Worm (Caenorhabditis elegans) whole organism, L2 larva: ENCODE results near the gene T13H5.1.

Experiments
- C34F6.9 ChIP-seq: fragments of 150-350 bp; optimal IDR thresholded peaks from 2 replicates; lab custom pipeline; 2014; ENCODE audit warnings: missing biosample characterization, missing genetic modification characterization
- F13H6.1 ChIP-seq: sonication (generic microtip); optimal IDR thresholded peaks from 2 replicates; lab custom pipeline; 2016; ENCODE audit warnings: missing genetic modification characterization, missing compliant biosample characterization
- R02D3.7 ChIP-seq: fragments of 150-350 bp; optimal IDR thresholded peaks from 2 replicates; lab custom pipeline; 2014; ENCODE audit warnings: missing biosample characterization, missing genetic modification characterization
- Y55F3AM.14 ChIP-seq: fragments of 200-800 bp; sonication (Bioruptor generic); optimal IDR thresholded peaks from 2 replicates; lab custom pipeline; 2018; ENCODE audit warnings: mild to moderate bottlenecking, missing genetic modification characterization, missing compliant biosample characterization
- ZK546.5 ChIP-seq: sonication (generic microtip); optimal IDR thresholded peaks from 2 replicates; lab custom pipeline; 2017; ENCODE audit warnings: missing biosample characterization, missing genetic modification characterization
- blmp-1 ChIP-seq: sonication (generic microtip); optimal IDR thresholded peaks from 2 replicates; lab custom pipeline; 2017; ENCODE audit warnings: missing genetic modification characterization, mild to moderate bottlenecking, missing compliant biosample characterization, antibody characterized with exemption, moderate library complexity; ENCODE audit not compliant: insufficient read depth
- ceh-16 ChIP-seq: fragments of 150-350 bp; optimal IDR thresholded peaks from 2 replicates; lab custom pipeline; 2014; ENCODE audit warnings: missing biosample characterization, missing genetic modification characterization
- ceh-82 ChIP-seq: fragments of 150-350 bp; optimal IDR thresholded peaks from 2 replicates; lab custom pipeline; 2014; ENCODE audit warnings: missing biosample characterization, missing genetic modification characterization
- crh-2 ChIP-seq: sonication (generic microtip); optimal IDR thresholded peaks from 2 replicates; lab custom pipeline; 2017; ENCODE audit warnings: missing biosample characterization, missing genetic modification characterization
- dmd-4 ChIP-seq: sonication (generic microtip); optimal IDR thresholded peaks from 2 replicates; lab custom pipeline; 2017; ENCODE audit warnings: missing biosample characterization, missing genetic modification characterization
- egl-27 ChIP-seq: sonication (generic microtip); optimal IDR thresholded peaks from 3 replicates; lab custom pipeline; 2017; ENCODE audit warnings: missing biosample characterization, missing genetic modification reagents, missing genetic modification characterization
- elt-3 ChIP-seq: sonication (generic microtip); optimal IDR thresholded peaks from 2 replicates; lab custom pipeline; 2017; ENCODE audit warnings: missing biosample characterization, missing genetic modification characterization
- fos-1 ChIP-seq: fragments of 150-350 bp; optimal IDR thresholded peaks from 2 replicates; lab custom pipeline; 2014; ENCODE audit warnings: missing biosample characterization, missing genetic modification characterization
- gmeb-1 ChIP-seq: fragments of 150-350 bp; optimal IDR thresholded peaks from 2 replicates; lab custom pipeline; 2014; ENCODE audit warnings: missing biosample characterization, missing genetic modification characterization
- lin-11 ChIP-seq: fragments of 150-350 bp; sonication (generic microtip); optimal IDR thresholded peaks from 2 replicates; lab custom pipeline; 2014; ENCODE audit warnings: missing biosample characterization, missing genetic modification characterization, inconsistent platforms, mixed read lengths
- lin-13 ChIP-seq: fragments of 150-350 bp; optimal IDR thresholded peaks from 2 replicates; lab custom pipeline; 2014; ENCODE audit warnings: missing biosample characterization, missing genetic modification reagents, missing genetic modification characterization
- lin-39 ChIP-seq: fragments of 150-350 bp; optimal IDR thresholded peaks from 2 replicates; lab custom pipeline; 2014; ENCODE audit warnings: missing biosample characterization, missing genetic modification reagents, missing genetic modification characterization
- lsy-2 ChIP-seq, 2 experiments: fragments of 150-350 bp in 1 of 2; sonication (generic microtip) in 1 of 2; optimal IDR thresholded peaks; 2 replicates each; lab custom pipeline; 2014 to 2017; ENCODE audit warnings: missing biosample characterization in 2 of 2, missing genetic modification characterization in 2 of 2
- mab-5 ChIP-seq: fragments of 150-350 bp; optimal IDR thresholded peaks from 2 replicates; lab custom pipeline; 2014; ENCODE audit warnings: missing biosample characterization, missing genetic modification characterization
- mbf-1 ChIP-seq: sonication (generic microtip); optimal IDR thresholded peaks from 2 replicates; lab custom pipeline; 2017; ENCODE audit warnings: missing biosample characterization, missing genetic modification characterization
- mdl-1 ChIP-seq, 2 experiments: fragments of 150-350 bp in 1 of 2; sonication (generic microtip) in 1 of 2; optimal IDR thresholded peaks; 2 replicates each; lab custom pipeline; 2017; ENCODE audit warnings: missing biosample characterization in 2 of 2, missing genetic modification characterization in 2 of 2
- nhr-10 ChIP-seq: sonication (generic microtip); optimal IDR thresholded peaks from 2 replicates; lab custom pipeline; 2017; ENCODE audit warnings: missing biosample characterization, missing genetic modification characterization
- nhr-11 ChIP-seq: fragments of 150-350 bp; optimal IDR thresholded peaks from 2 replicates; lab custom pipeline; 2014; ENCODE audit warnings: missing biosample characterization, missing genetic modification characterization
- nhr-12 ChIP-seq: fragments of 150-350 bp; optimal IDR thresholded peaks from 2 replicates; lab custom pipeline; 2014; ENCODE audit warnings: missing biosample characterization, missing genetic modification characterization
- nhr-129 ChIP-seq: fragments of 150-350 bp; optimal IDR thresholded peaks from 2 replicates; lab custom pipeline; 2014; ENCODE audit warnings: missing biosample characterization, missing genetic modification characterization
- nhr-21 ChIP-seq: fragments of 150-350 bp; optimal IDR thresholded peaks from 2 replicates; lab custom pipeline; 2014; ENCODE audit warnings: missing biosample characterization, missing genetic modification characterization
- nhr-25 ChIP-seq: fragments of 150-350 bp; sonication (generic microtip); optimal IDR thresholded peaks from 3 replicates; lab custom pipeline; 2014; ENCODE audit warnings: missing biosample characterization, missing genetic modification characterization
- nhr-6 ChIP-seq: fragments of 150-350 bp; optimal IDR thresholded peaks from 2 replicates; lab custom pipeline; 2014; ENCODE audit warnings: missing biosample characterization, missing genetic modification characterization
- sem-4 ChIP-seq: fragments of 150-350 bp; optimal IDR thresholded peaks from 2 replicates; lab custom pipeline; 2014; ENCODE audit warnings: missing biosample characterization, missing genetic modification reagents, missing genetic modification characterization
- skn-1 ChIP-seq: sonication (generic microtip); optimal IDR thresholded peaks from 2 replicates; lab custom pipeline; 2017; ENCODE audit warnings: missing biosample characterization, missing genetic modification characterization
- sma-9 ChIP-seq, 2 experiments: fragments of 150-350 bp in 1 of 2; sonication (generic microtip) in 1 of 2; optimal IDR thresholded peaks; 2 replicates each; lab custom pipeline; 2014 to 2016; ENCODE audit warnings: missing genetic modification characterization in 2 of 2, mild to moderate bottlenecking in 1 of 2, missing biosample characterization in 1 of 2, missing compliant biosample characterization in 1 of 2, missing genetic modification reagents in 1 of 2, moderate library complexity in 1 of 2
- snpc-4 ChIP-seq: fragments of 150-350 bp; optimal IDR thresholded peaks from 2 replicates; lab custom pipeline; 2014; ENCODE audit warnings: missing biosample characterization, missing genetic modification characterization
- unc-55 ChIP-seq: fragments of 150-350 bp; sonication (generic microtip); optimal IDR thresholded peaks from 3 replicates; lab custom pipeline; 2014; ENCODE audit warnings: missing biosample characterization, missing genetic modification reagents, missing genetic modification characterization
- zag-1 ChIP-seq: fragments of 150-350 bp; optimal IDR thresholded peaks from 2 replicates; lab custom pipeline; 2014; ENCODE audit warnings: missing biosample characterization, missing genetic modification characterization
- ztf-11 ChIP-seq: sonication (generic microtip); optimal IDR thresholded peaks from 2 replicates; lab custom pipeline; 2017; ENCODE audit warnings: missing biosample characterization, missing genetic modification characterization
- ztf-4 ChIP-seq: fragments of 150-350 bp; optimal IDR thresholded peaks from 2 replicates; lab custom pipeline; 2014; ENCODE audit warnings: missing biosample characterization, missing genetic modification characterization

T13H5.1 gene

ce11 chrII:8546975-8547374 is 38.1 kb upstream of the T13H5.1 start:
- no peak for TF ChIP-seq blmp-1
- peak; percentile 68 for TF ChIP-seq F13H6.1 (tag; lab: Kevin White, UChicago)
- TF ChIP-seq C34F6.9 (tag; lab: Kevin White, UChicago) = peak; percentile 31
- TF ChIP-seq fos-1 (tag; lab: Kevin White, UChicago) = peak; percentile 82
- peak; percentile 18 for TF ChIP-seq egl-27 (tag; lab: Kevin White, UChicago)
- peak; percentile 30 for TF ChIP-seq lin-11
- TF ChIP-seq mab-5 (tag; lab: Kevin White, UChicago) = peak; percentile 3
- TF ChIP-seq crh-2 (tag; lab: Kevin White, UChicago) = peak; percentile 48
- peak; percentile 11 for TF ChIP-seq zag-1
- peak; percentile 40 for TF ChIP-seq lin-13 (GFP tag; lab: Kevin White, UChicago)
- TF ChIP-seq ztf-11 (tag; lab: Kevin White, UChicago) = no peak
- TF ChIP-seq R02D3.7 = no peak
- TF ChIP-seq sma-9 (GFP tag; optimal IDR thresholded peaks at IDR 0.05; lab: Kevin White, UChicago) = peak; percentile 71
- no peak for TF ChIP-seq sma-9 (tag; optimal IDR thresholded peaks at IDR 0.05; lab: Kevin White, UChicago)
- TF ChIP-seq unc-55 = peak; percentile 12
- no peak for TF ChIP-seq ceh-82 (tag; lab: Kevin White, UChicago)
- peak; percentile 79 for TF ChIP-seq nhr-129
- peak; percentile 45 for TF ChIP-seq nhr-21 (tag; lab: Kevin White, UChicago)
- peak in 1 of 2 experiments; percentile 30 for TF ChIP-seq lsy-2 (tag; optimal IDR thresholded peaks at IDR 0.05; lab: Kevin White, UChicago)
- TF ChIP-seq sem-4 (tag; lab: Kevin White, UChicago) = peak; percentile 6
- TF ChIP-seq, all 48 proteins: peak for 15

- TF ChIP-seq egl-27 (tag; lab: Kevin White, UChicago) (no peak), zag-1 (no peak), nhr-129 (no peak), mdl-1 (tag; optimal IDR thresholded peaks at IDR 0.05; lab: Kevin White, UChicago) (no peak), nhr-11 (no peak), gmeb-1 (tag; lab: Kevin White, UChicago) (no peak)
Observed at ce11 chrII:8545315-8545714, 36.5 kb upstream of the T13H5.1 start, which contains the start of gene decr-1.2. Gene decr-1.2, plus strand, starts transcription at chrII:8545615.

- TF ChIP-seq ZK546.5 (no peak), ceh-16 (no peak), lin-39 (tag; lab: Kevin White, UChicago) (no peak), nhr-6 (tag; lab: Kevin White, UChicago) (no peak), skn-1 (tag; lab: Kevin White, UChicago) (no peak), sem-4 (tag; lab: Kevin White, UChicago) (no peak), F13H6.1 (tag; lab: Kevin White, UChicago) (no peak), ztf-4 (tag; lab: Kevin White, UChicago) (no peak), Y55F3AM.14 (no peak), ztf-11 (tag; lab: Kevin White, UChicago) (no peak)
- TF ChIP-seq, all 48 proteins: peak for 0
Observed at ce11 chrII:8540412-8540811, 31.6 kb upstream of the T13H5.1 start, which contains the start of gene pqn-73. Gene pqn-73, plus strand, starts transcription at chrII:8540712.

ce11 chrII:8536060-8536459 is 27.2 kb upstream of the T13H5.1 start, which contains the start of gene W01C9.2:
Gene W01C9.2, plus strand, starts transcription at chrII:8536360.
- TF ChIP-seq C34F6.9 (tag; lab: Kevin White, UChicago) = no peak
- TF ChIP-seq unc-55 = no peak
- no peak for TF ChIP-seq zag-1
- no peak for TF ChIP-seq elt-3 (tag; lab: Kevin White, UChicago)
- TF ChIP-seq blmp-1 = no peak
- TF ChIP-seq mbf-1 (tag; lab: Kevin White, UChicago) = no peak
- TF ChIP-seq lin-39 (tag; lab: Kevin White, UChicago) = no peak
- TF ChIP-seq snpc-4 (tag; lab: Kevin White, UChicago) = no peak
- TF ChIP-seq nhr-12 (tag; lab: Kevin White, UChicago) = no peak
- no peak for TF ChIP-seq nhr-25
- no peak for TF ChIP-seq ceh-82 (tag; lab: Kevin White, UChicago)
- no peak for TF ChIP-seq lin-11
- no peak for TF ChIP-seq sma-9 (GFP tag; optimal IDR thresholded peaks at IDR 0.05; lab: Kevin White, UChicago)
- TF ChIP-seq sma-9 (tag; optimal IDR thresholded peaks at IDR 0.05; lab: Kevin White, UChicago) = no peak
- no peak for TF ChIP-seq dmd-4 (tag; lab: Kevin White, UChicago)
- TF ChIP-seq lin-13 (GFP tag; lab: Kevin White, UChicago) = no peak
- TF ChIP-seq nhr-10 (tag; lab: Kevin White, UChicago) = no peak
